Fruit fly (Drosophila melanogaster): ENCODE results near the gene CG43245.

- TF ChIP-seq CG17806 (tag; optimal IDR thresholded peaks at IDR 0.05) (no peak), CG12605 (GFP tag; IDR thresholded peaks at IDR 0.05) (no peak), CG13204 (GFP tag; optimal IDR thresholded peaks at IDR 0.05) (no peak), CG10348 (GFP tag; IDR thresholded peaks at IDR 0.05) (no peak), CG14655 (GFP tag; optimal IDR thresholded peaks at IDR 0.05) (no peak), gl (tag; optimal IDR thresholded peaks at IDR 0.05) (no peak), CG34367 (tag; optimal IDR thresholded peaks at IDR 0.05) (no peak), EcR (GFP tag; optimal IDR thresholded peaks at IDR 0.05) (no peak), CG9948 (tag; optimal IDR thresholded peaks at IDR 0.05) (no peak), rn (GFP tag; IDR thresholded peaks at IDR 0.05) (no peak), CG15710 (tag; optimal IDR thresholded peaks at IDR 0.05) (no peak), CG8301 (tag; optimal IDR thresholded peaks at IDR 0.05) (no peak)
These were observed at the start of gene CG43245 for dm6 chr3L:10771616-10772203.
